Fruit fly (Drosophila melanogaster): ENCODE measurements around the gene Sr-CIV.

Gene Sr-CIV

DNA sequence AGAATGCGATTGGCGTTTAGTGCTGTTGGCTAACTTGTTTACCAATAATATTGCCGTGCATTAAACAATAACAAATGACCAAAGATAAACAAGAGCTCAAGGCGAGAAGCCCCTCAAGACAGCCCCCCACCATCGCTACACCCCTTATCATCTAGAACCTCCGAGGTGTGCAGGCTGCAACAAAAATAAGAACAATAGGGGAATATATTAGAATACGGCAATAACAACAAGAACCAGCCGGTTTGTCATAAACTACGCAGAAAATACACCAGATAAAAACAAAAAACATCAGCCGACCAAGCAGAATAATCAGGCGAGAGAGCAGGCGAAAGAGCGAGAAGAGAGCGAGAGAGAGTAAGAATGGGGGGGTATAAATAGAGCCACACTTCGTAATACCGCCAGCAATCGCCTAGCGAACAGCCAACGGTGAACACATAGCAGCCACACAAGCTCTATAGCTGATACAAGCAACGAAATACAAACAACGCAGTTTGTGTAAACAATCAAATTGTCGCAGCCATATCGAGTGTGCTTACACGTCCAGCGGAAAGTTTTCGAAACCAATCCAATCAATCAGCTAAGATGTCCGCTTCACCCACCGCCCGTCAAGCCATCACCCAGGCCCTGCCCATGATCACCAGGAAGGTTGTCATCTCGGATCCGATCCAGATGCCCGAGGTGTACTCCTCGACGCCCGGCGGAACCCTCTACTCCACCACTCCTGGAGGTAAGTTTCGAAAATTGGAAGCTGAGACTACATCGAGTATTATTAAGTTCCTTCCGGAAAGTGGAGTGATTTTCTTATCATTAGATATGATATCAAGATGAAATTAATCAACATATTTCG lies 45.6 kb downstream of the Sr-CIV start, which contains the start of gene Thor (continued):
- no peak for TF ChIP-seq tgo (GFP tag; IDR thresholded peaks at IDR 0.05)
- TF ChIP-seq so (GFP tag; IDR thresholded peaks at IDR 0.05): peak; percentile 78; the same call in 2 of the 3 replicates
- no peak for TF ChIP-seq peb (GFP tag; IDR thresholded peaks at IDR 0.05)
- peak; percentile 55; the same call in 1 of the 2 replicates for TF ChIP-seq Adf1 (GFP tag; IDR thresholded peaks at IDR 0.05)
- peak; percentile 80 for TF ChIP-seq CG7987 (GFP tag; optimal IDR thresholded peaks at IDR 0.05)
- TF ChIP-seq ab (GFP tag; optimal IDR thresholded peaks at IDR 0.05): peak; percentile 58
- no peak for TF ChIP-seq CG7745 (tag; optimal IDR thresholded peaks at IDR 0.05)
- peak; percentile 50 for TF ChIP-seq CG11723 (GFP tag; optimal IDR thresholded peaks at IDR 0.05)
- peak; percentile 67 for TF ChIP-seq CG33213 (GFP tag; optimal IDR thresholded peaks at IDR 0.05)
- peak; percentile 40 for TF ChIP-seq CG1603 (tag; optimal IDR thresholded peaks at IDR 0.05)
- TF ChIP-seq H2.0 (GFP tag; IDR thresholded peaks at IDR 0.05): peak; percentile 66
- TF ChIP-seq ro (GFP tag; IDR thresholded peaks at IDR 0.05): no peak
- TF ChIP-seq pan (optimal IDR thresholded peaks at IDR 0.05): no peak
- TF ChIP-seq pan (GFP tag; optimal IDR thresholded peaks at IDR 0.05 in 1 of 2, IDR thresholded peaks at IDR 0.05 in 1 of 2): peak in 1 of 2 experiments; percentile 57
- TF ChIP-seq Fer1 (GFP tag; optimal IDR thresholded peaks at IDR 0.05): peak; percentile 79
- peak; percentile 22 for TF ChIP-seq CG9609 (GFP tag; optimal IDR thresholded peaks at IDR 0.05)
- TF ChIP-seq ap (GFP tag; IDR thresholded peaks at IDR 0.05): peak; percentile 55
- peak; percentile 40 for TF ChIP-seq grn (GFP tag; optimal IDR thresholded peaks at IDR 0.05)
- peak; percentile 81 for TF ChIP-seq schlank (tag; optimal IDR thresholded peaks at IDR 0.05)
- peak; percentile 60 for TF ChIP-seq CG4854 (GFP tag; optimal IDR thresholded peaks at IDR 0.05)
- TF ChIP-seq ttk (GFP tag; IDR thresholded peaks at IDR 0.05): peak; percentile 42
- TF ChIP-seq dmrt99B (tag; optimal IDR thresholded peaks at IDR 0.05): peak; percentile 42
- TF ChIP-seq CG15269 (tag; optimal IDR thresholded peaks at IDR 0.05): peak; percentile 59
- peak; percentile 51 for TF ChIP-seq tin (GFP tag; optimal IDR thresholded peaks at IDR 0.05)
- TF ChIP-seq Blimp-1 (GFP tag; optimal IDR thresholded peaks at IDR 0.05): peak; percentile 58
- peak; percentile 56 for TF ChIP-seq CG2712 (tag; optimal IDR thresholded peaks at IDR 0.05)
- peak; percentile 77 for TF ChIP-seq sug (tag; optimal IDR thresholded peaks at IDR 0.05)
- no peak for TF ChIP-seq jigr1 (GFP tag; IDR thresholded peaks at IDR 0.05)
- peak; percentile 43 for TF ChIP-seq CG10462 (GFP tag; optimal IDR thresholded peaks at IDR 0.05)
- peak; percentile 25 for TF ChIP-seq CG14710 (tag; optimal IDR thresholded peaks at IDR 0.05)
- TF ChIP-seq wdn (GFP tag; IDR thresholded peaks at IDR 0.05): peak; percentile 68; the same call in 1 of the 2 replicates
- TF ChIP-seq Eip74EF (GFP tag; optimal IDR thresholded peaks at IDR 0.05): peak in 1 of 2 experiments; percentile 45
- TF ChIP-seq CG16779 (GFP tag; IDR thresholded peaks at IDR 0.05): peak; percentile 82
- no peak for TF ChIP-seq Lpt (GFP tag; optimal IDR thresholded peaks at IDR 0.05)
- peak; percentile 93 for TF ChIP-seq CG34376 (GFP tag; optimal IDR thresholded peaks at IDR 0.05)
- peak; percentile 80 for TF ChIP-seq pho (GFP tag; optimal IDR thresholded peaks at IDR 0.05)
- TF ChIP-seq CG12744 (GFP tag; optimal IDR thresholded peaks at IDR 0.05): peak; percentile 56
- TF ChIP-seq Awh (GFP tag; IDR thresholded peaks at IDR 0.05): peak; percentile 87
- TF ChIP-seq Dfd (GFP tag; optimal IDR thresholded peaks at IDR 0.05): no peak
- TF ChIP-seq pita (GFP tag; optimal IDR thresholded peaks at IDR 0.05): no peak
- TF ChIP-seq CG8478 (optimal IDR thresholded peaks at IDR 0.05): no peak
- peak; percentile 26 for TF ChIP-seq CG30403 (GFP tag; optimal IDR thresholded peaks at IDR 0.05)
- peak; percentile 25 for TF ChIP-seq CG13424 (tag; optimal IDR thresholded peaks at IDR 0.05)
- TF ChIP-seq Aef1 (GFP tag; IDR thresholded peaks at IDR 0.05): no peak
- TF ChIP-seq fd102C (GFP tag; optimal IDR thresholded peaks at IDR 0.05): no peak
- peak; percentile 71 for TF ChIP-seq CG31441 (GFP tag; IDR thresholded peaks at IDR 0.05)
- peak; percentile 49 for TF ChIP-seq CG13296 (GFP tag; optimal IDR thresholded peaks at IDR 0.05)
- TF ChIP-seq CG14050 (GFP tag; IDR thresholded peaks at IDR 0.05): peak; percentile 50; the same call in 1 of the 3 replicates
- peak; percentile 53 for TF ChIP-seq slp2 (GFP tag; optimal IDR thresholded peaks at IDR 0.05)
- TF ChIP-seq org-1 (GFP tag; optimal IDR thresholded peaks at IDR 0.05): peak; percentile 70

Data from whole organism, embryonic.